Fruit fly (Drosophila melanogaster) whole organism, wandering third instar larva: ENCODE data around the gene Ant2.

Experiments
- Abd-B ChIP-seq: fragments of >200 bp; optimal IDR thresholded peaks from 2 replicates; lab custom pipeline; 2017; ENCODE audit warnings: missing biosample characterization, missing genetic modification characterization
- CG32264 ChIP-seq: fragments of 200-800 bp; sonication (Bioruptor generic); optimal IDR thresholded peaks from 2 replicates; lab custom pipeline; 2016; ENCODE audit warnings: missing biosample characterization, missing genetic modification characterization
- CrebA ChIP-seq: fragments of 200-800 bp; sonication (Bioruptor generic); optimal IDR thresholded peaks from 2 replicates; lab custom pipeline; 2016; ENCODE audit warnings: missing biosample characterization, mild to moderate bottlenecking, missing genetic modification characterization, borderline replicate concordance
- Dfd ChIP-seq: fragments of >200 bp; optimal IDR thresholded peaks from 2 replicates; lab custom pipeline; 2017; ENCODE audit warnings: missing biosample characterization, missing genetic modification characterization
- Dif ChIP-seq: fragments of 200-275, 200-300 bp; sonication (Bioruptor generic); optimal IDR thresholded peaks from 2 replicates; lab custom pipeline; 2018; ENCODE audit warnings: missing biosample characterization, missing genetic modification characterization; ENCODE audit not compliant: partially characterized antibody
- HLH106 ChIP-seq: fragments of 200-800 bp; optimal IDR thresholded peaks from 3 replicates; lab custom pipeline; 2019; ENCODE audit warnings: missing biosample characterization, mild to moderate bottlenecking, missing genetic modification characterization, moderate library complexity
- Hnf4 ChIP-seq: fragments of 200-800 bp; sonication (Bioruptor generic); optimal IDR thresholded peaks from 2 replicates; lab custom pipeline; 2016; ENCODE audit warnings: missing biosample characterization, mild to moderate bottlenecking, missing genetic modification characterization
- Hr78 ChIP-seq: fragments of >200 bp; optimal IDR thresholded peaks from 2 replicates; lab custom pipeline; 2017; ENCODE audit warnings: missing biosample characterization, missing genetic modification characterization
- Hr83 ChIP-seq: fragments of 200-300 bp; sonication (Bioruptor generic); optimal IDR thresholded peaks from 2 replicates; lab custom pipeline; 2016; ENCODE audit warnings: missing biosample characterization, mild to moderate bottlenecking, missing genetic modification characterization, moderate library complexity; ENCODE audit not compliant: poor library complexity, severe bottlenecking
- Mio ChIP-seq: sonication (Bioruptor generic); optimal IDR thresholded peaks from 2 replicates; lab custom pipeline; 2016; ENCODE audit warnings: missing biosample characterization, missing genetic modification characterization
- Myc ChIP-seq: fragments of >200 bp; optimal IDR thresholded peaks from 2 replicates; lab custom pipeline; 2017
- N ChIP-seq: fragments of >200 bp; optimal IDR thresholded peaks from 2 replicates; lab custom pipeline; 2018; ENCODE audit warnings: missing biosample characterization, missing external identifiers, missing genetic modification characterization
- OdsH ChIP-seq: fragments of 200-800 bp; sonication (Bioruptor generic); optimal IDR thresholded peaks from 2 replicates; lab custom pipeline; 2016; ENCODE audit warnings: missing biosample characterization, mild to moderate bottlenecking, missing genetic modification characterization
- Rel ChIP-seq, 2 experiments: fragments of 200-800 bp; sonication (Bioruptor generic) in 1 of 2; optimal IDR thresholded peaks; 2 replicates in 1 of 2; 3 replicates in 1 of 2; lab custom pipeline; 2016 to 2019; ENCODE audit warnings: mild to moderate bottlenecking in 2 of 2, missing biosample characterization in 2 of 2, missing genetic modification characterization in 2 of 2, moderate library complexity in 1 of 2
- Sp1 ChIP-seq: fragments of 200-800 bp; sonication (Bioruptor generic); optimal IDR thresholded peaks from 3 replicates; lab custom pipeline; 2019; ENCODE audit warnings: missing biosample characterization, mild to moderate bottlenecking, missing genetic modification characterization, moderate library complexity
- Vsx2 ChIP-seq: fragments of 200-300, 225-300 bp; sonication (Bioruptor generic); optimal IDR thresholded peaks from 2 replicates; lab custom pipeline; 2018; ENCODE audit warnings: missing biosample characterization, missing genetic modification characterization; ENCODE audit not compliant: partially characterized antibody
- br ChIP-seq: fragments of 200-800 bp; sonication (Bioruptor generic); optimal IDR thresholded peaks from 2 replicates; lab custom pipeline; 2016; ENCODE audit warnings: missing biosample characterization, missing genetic modification characterization
- brk ChIP-seq: fragments of 200-800 bp; sonication (Bioruptor generic); optimal IDR thresholded peaks from 2 replicates; lab custom pipeline; 2016; ENCODE audit warnings: missing biosample characterization, mild to moderate bottlenecking, missing genetic modification characterization
- dl ChIP-seq, 2 experiments: fragments of 175-275, 200-275 bp in 1 of 2; fragments of 200-275 bp in 1 of 2; sonication (Bioruptor generic); optimal IDR thresholded peaks; lab custom pipeline; 2018; ENCODE audit warnings: mild to moderate bottlenecking in 2 of 2, missing biosample characterization in 2 of 2, missing genetic modification characterization in 2 of 2, moderate library complexity in 2 of 2; ENCODE audit not compliant: partially characterized antibody in 2 of 2, insufficient read depth in 1 of 2
- dmrt93B ChIP-seq: fragments of 200-800 bp; sonication (Bioruptor generic); optimal IDR thresholded peaks from 2 replicates; lab custom pipeline; 2018; ENCODE audit warnings: missing biosample characterization, mild to moderate bottlenecking, missing genetic modification characterization
- dsf ChIP-seq: sonication (Bioruptor generic); optimal IDR thresholded peaks from 2 replicates; lab custom pipeline; 2016; ENCODE audit warnings: missing biosample characterization, missing genetic modification characterization, borderline replicate concordance
- ey ChIP-seq: fragments of 200-800 bp; sonication (Bioruptor generic); optimal IDR thresholded peaks from 2 replicates; lab custom pipeline; 2016; ENCODE audit warnings: missing biosample characterization, missing genetic modification characterization
- foxo ChIP-seq, 2 experiments: fragments of 200-800 bp; sonication (Bioruptor generic); optimal IDR thresholded peaks; 2 replicates in 1 of 2; 3 replicates in 1 of 2; lab custom pipeline; 2016 to 2017; ENCODE audit warnings: missing biosample characterization in 2 of 2, missing genetic modification characterization in 2 of 2
- fru ChIP-seq: fragments of 200-800 bp; sonication (Bioruptor generic); optimal IDR thresholded peaks from 3 replicates; lab custom pipeline; 2016; ENCODE audit warnings: missing biosample characterization, mild to moderate bottlenecking, missing genetic modification characterization
- h ChIP-seq: fragments of 200-800 bp; sonication (Bioruptor generic); optimal IDR thresholded peaks from 3 replicates; lab custom pipeline; 2016; ENCODE audit warnings: missing biosample characterization, mild to moderate bottlenecking, missing genetic modification characterization
- jim ChIP-seq: fragments of 175-275, 200-325 bp; sonication (Bioruptor generic); optimal IDR thresholded peaks from 2 replicates; lab custom pipeline; 2016; ENCODE audit warnings: missing biosample characterization, mild to moderate bottlenecking, missing genetic modification characterization
- lola ChIP-seq: fragments of >200 bp; optimal IDR thresholded peaks from 2 replicates; lab custom pipeline; 2017; ENCODE audit warnings: missing biosample characterization, missing genetic modification characterization
- pan ChIP-seq: fragments of >200 bp; optimal IDR thresholded peaks from 2 replicates; lab custom pipeline; 2017
- psq ChIP-seq: fragments of 200-800 bp; sonication (Bioruptor generic); optimal IDR thresholded peaks from 3 replicates; lab custom pipeline; 2017; ENCODE audit warnings: missing biosample characterization, mild to moderate bottlenecking, missing genetic modification characterization, moderate library complexity
- rgr ChIP-seq: fragments of 200-800 bp; sonication (Bioruptor generic); optimal IDR thresholded peaks from 3 replicates; lab custom pipeline; 2016; ENCODE audit warnings: missing biosample characterization, mild to moderate bottlenecking, missing genetic modification characterization
- sage ChIP-seq: fragments of 200-800 bp; sonication (Bioruptor generic); optimal IDR thresholded peaks from 2 replicates; lab custom pipeline; 2016; ENCODE audit warnings: missing biosample characterization, mild to moderate bottlenecking, missing genetic modification characterization
- sv ChIP-seq: fragments of 200-800 bp; sonication (Bioruptor generic); optimal IDR thresholded peaks from 3 replicates; lab custom pipeline; 2016; ENCODE audit warnings: missing biosample characterization, missing genetic modification characterization
- tai ChIP-seq: sonication (Bioruptor generic); optimal IDR thresholded peaks from 2 replicates; lab custom pipeline; 2016; ENCODE audit warnings: missing biosample characterization, missing genetic modification characterization
- usp ChIP-seq: fragments of >200 bp; optimal IDR thresholded peaks from 2 replicates; lab custom pipeline; 2017; ENCODE audit warnings: missing biosample characterization, missing genetic modification characterization
- woc ChIP-seq: sonication (Bioruptor generic); optimal IDR thresholded peaks from 2 replicates; lab custom pipeline; 2016; ENCODE audit warnings: missing biosample characterization, mild to moderate bottlenecking, missing genetic modification characterization

The Ant2 gene

DNA sequence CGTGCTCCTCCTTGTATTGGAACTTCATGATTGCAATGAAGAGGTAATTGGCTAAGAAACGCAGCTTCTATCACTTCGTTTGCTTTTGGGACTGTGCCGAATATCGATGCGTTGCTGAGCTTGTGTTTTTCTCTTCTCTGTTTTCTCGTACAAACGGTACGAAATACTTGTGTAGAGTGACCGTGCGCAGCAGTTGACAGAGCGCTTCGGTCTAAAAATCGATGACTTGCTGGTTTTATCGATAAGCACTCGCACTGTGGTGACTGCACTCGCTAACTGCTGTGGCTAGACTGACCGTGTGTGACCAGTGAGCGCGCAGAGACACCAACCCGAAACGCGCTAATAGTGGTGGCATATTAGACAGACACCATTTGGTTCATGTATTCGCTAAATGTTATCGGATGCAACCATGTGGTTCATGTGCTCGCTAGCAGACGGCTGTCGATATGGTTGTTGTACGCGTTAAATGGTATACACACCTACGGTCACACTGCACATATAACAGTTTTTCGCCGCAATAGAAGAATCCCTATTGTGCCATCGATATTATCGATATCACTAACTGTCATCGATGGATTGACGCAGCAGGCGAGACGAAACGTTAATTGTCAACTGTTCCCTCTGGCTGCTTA lies 18.5 kb downstream of the Ant2 start, which contains the start of the genes Atg8a and BTBD9:
Gene Atg8a, minus strand, starts transcription at position 296 of the 632 bp plus-strand sequence.
Gene BTBD9, plus strand, starts transcription at position 495 of the 632 bp plus-strand sequence.
- TF ChIP-seq br (GFP tag; lab: Kevin White, UChicago) (peak; percentile 13), dsf (GFP tag; lab: Kevin White, UChicago) (no peak), Rel (GFP tag; optimal IDR thresholded peaks at IDR 0.05; lab: Kevin White, UChicago) (no peak), Rel (tag; optimal IDR thresholded peaks at IDR 0.05; lab: Kevin White, UChicago) (peak; percentile 19), rgr (GFP tag; lab: Kevin White, UChicago) (peak; percentile 28), Hr83 (GFP tag; lab: Kevin White, UChicago) (peak; percentile 45), brk (GFP tag; lab: Kevin White, UChicago) (no peak), Myc (lab: Kevin White, UChicago) (peak; percentile 64), dl (GFP tag; optimal IDR thresholded peaks at IDR 0.05; lab: Kevin White, UChicago; ENCODE audit: insufficient read depth in 1 of 2, partially characterized antibody in 2 of 2) (no peak), sv (GFP tag; lab: Kevin White, UChicago) (peak; percentile 15), OdsH (GFP tag; lab: Kevin White, UChicago) (peak; percentile 12), fru (GFP tag; lab: Kevin White, UChicago) (peak; percentile 35), foxo (GFP tag; optimal IDR thresholded peaks at IDR 0.05; lab: Kevin White, UChicago) (peak in 1 of 2 experiments; percentile 0), h (GFP tag; lab: Kevin White, UChicago) (peak; percentile 23)
- TF ChIP-seq, all 38 proteins: peak for 10

DNA sequence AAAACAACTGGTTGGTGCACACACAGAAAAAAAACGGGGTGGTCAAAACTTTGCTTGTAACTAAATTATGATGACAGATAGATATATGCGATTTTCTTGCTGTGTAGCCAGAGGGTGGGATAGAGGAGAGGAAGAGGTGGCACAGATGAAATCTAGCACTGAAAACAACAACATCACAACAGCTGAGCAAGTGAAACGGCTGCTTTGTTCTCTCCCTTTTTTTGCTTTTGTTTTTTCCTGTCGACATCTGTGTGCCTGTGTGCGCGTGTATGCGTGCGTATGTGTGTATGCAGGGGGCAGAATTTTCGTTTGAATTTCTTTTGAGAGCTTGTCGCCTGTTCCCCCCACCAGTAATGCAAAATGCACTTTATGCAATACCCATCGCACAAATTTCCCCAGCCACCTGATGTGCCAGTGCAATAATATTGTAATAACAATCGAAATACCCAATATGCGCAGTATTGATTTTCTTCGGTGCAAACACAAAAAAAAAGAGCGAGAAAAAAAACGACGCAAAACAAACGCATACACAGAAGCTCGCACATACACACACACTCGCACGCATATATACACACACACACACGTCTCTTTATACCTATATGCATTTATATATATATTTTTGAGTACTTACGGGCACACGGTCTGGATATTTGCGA lies 19.2 kb downstream of the Ant2 start:
- peak; percentile 51 for TF ChIP-seq sv (GFP tag; lab: Kevin White, UChicago)
- TF ChIP-seq Sp1 = peak; percentile 35
- TF ChIP-seq woc = peak; percentile 50
- peak; percentile 68 for TF ChIP-seq ey (GFP tag; lab: Kevin White, UChicago)
- TF ChIP-seq tai (GFP tag; lab: Kevin White, UChicago) = no peak
- TF ChIP-seq brk (GFP tag; lab: Kevin White, UChicago) = peak; percentile 14
- TF ChIP-seq CG32264 (GFP tag; lab: Kevin White, UChicago) = peak; percentile 5
- TF ChIP-seq usp (GFP tag; lab: Kevin White, UChicago) = no peak
- peak; percentile 14 for TF ChIP-seq dmrt93B
- peak; percentile 72 for TF ChIP-seq N
- TF ChIP-seq dsf (GFP tag; lab: Kevin White, UChicago) = no peak
- no peak for TF ChIP-seq Dif (GFP tag; lab: Kevin White, UChicago)
- no peak for TF ChIP-seq CrebA (GFP tag; lab: Kevin White, UChicago)
- TF ChIP-seq Vsx2 (GFP tag; lab: Kevin White, UChicago) = no peak
- no peak for TF ChIP-seq sage (GFP tag; lab: Kevin White, UChicago)
- TF ChIP-seq Hnf4 (GFP tag; lab: Kevin White, UChicago) = peak; percentile 38
- TF ChIP-seq lola (GFP tag; lab: Kevin White, UChicago) = no peak
- TF ChIP-seq OdsH (GFP tag; lab: Kevin White, UChicago) = peak; percentile 32
- TF ChIP-seq Rel (GFP tag; optimal IDR thresholded peaks at IDR 0.05; lab: Kevin White, UChicago) = no peak
- peak; percentile 45 for TF ChIP-seq Rel (tag; optimal IDR thresholded peaks at IDR 0.05; lab: Kevin White, UChicago)
- peak in 1 of 2 experiments; percentile 54 for TF ChIP-seq foxo (GFP tag; optimal IDR thresholded peaks at IDR 0.05; lab: Kevin White, UChicago)
- TF ChIP-seq Dfd (GFP tag; lab: Kevin White, UChicago) = no peak
- TF ChIP-seq HLH106 = peak; percentile 58
- no peak for TF ChIP-seq Abd-B (GFP tag; lab: Kevin White, UChicago)
- no peak for TF ChIP-seq Mio
- TF ChIP-seq pan (lab: Kevin White, UChicago) = no peak
- peak; percentile 28 for TF ChIP-seq Hr83 (GFP tag; lab: Kevin White, UChicago)
- no peak for TF ChIP-seq Hr78 (GFP tag; lab: Kevin White, UChicago)
- peak; percentile 68 for TF ChIP-seq fru (GFP tag; lab: Kevin White, UChicago)
- TF ChIP-seq jim = no peak
- TF ChIP-seq psq (GFP tag; lab: Kevin White, UChicago) = peak; percentile 40
- peak; percentile 66 for TF ChIP-seq br (GFP tag; lab: Kevin White, UChicago)
- peak; percentile 68 for TF ChIP-seq h (GFP tag; lab: Kevin White, UChicago)
- TF ChIP-seq rgr (GFP tag; lab: Kevin White, UChicago) = peak; percentile 58
